Worm (Caenorhabditis elegans): Measurements from ENCODE around the gene ebp-2.

The ebp-2 gene

ce11 chrII:11484600-11484999 lies 42.1 kb downstream of the ebp-2 start (continued):
- TF ChIP-seq rbr-2 (tag; optimal IDR thresholded peaks at IDR 0.05) (peak; percentile 87), R02D3.7 (tag; optimal IDR thresholded peaks at IDR 0.05) (peak; percentile 15), Y5F2A.4 (GFP tag; optimal IDR thresholded peaks at IDR 0.05) (peak; percentile 95), lin-38 (GFP tag; IDR thresholded peaks at IDR 0.05) (peak; percentile 88), ctbp-1 (GFP tag; IDR thresholded peaks at IDR 0.05) (peak; percentile 95), nhr-76 (tag; optimal IDR thresholded peaks at IDR 0.05) (no peak), aly-2 (tag; optimal IDR thresholded peaks at IDR 0.05) (no peak), T26A8.4 (GFP tag; IDR thresholded peaks at IDR 0.05) (peak; percentile 88), madf-5 (GFP tag; IDR thresholded peaks at IDR 0.05) (peak; percentile 82 to 97; a peak in 3 of 4 replicates), aha-1 (tag) (peak; percentile 98), nhr-102 (tag; optimal IDR thresholded peaks at IDR 0.05) (peak; percentile 75), tag-97 (GFP tag; IDR thresholded peaks at IDR 0.05) (no peak), daf-19 (GFP tag; conservative IDR thresholded peaks at IDR 0.05) (peak; percentile 97), hlh-30 (tag; optimal IDR thresholded peaks at IDR 0.05; ENCODE audit: insufficient read depth) (no peak), lsy-2 (tag; optimal IDR thresholded peaks at IDR 0.05) (peak in 1 of 2 experiments; percentile 87), tra-1 (GFP tag; IDR thresholded peaks at IDR 0.05) (peak; percentile 93), pqm-1 (tag; optimal IDR thresholded peaks at IDR 0.05) (no peak), zfp-3 (GFP tag; conservative IDR thresholded peaks at IDR 0.05) (0 out of 2 replicates have a peak, but pooled peaks have one; percentile 48)

ce11 chrII:11485200-11485599 lies 42.7 kb downstream of the ebp-2 start, which contains the start of gene twk-5:
Gene twk-5, minus strand, starts transcription at chrII:11485300.
- TF ChIP-seq spr-3 (GFP tag; optimal IDR thresholded peaks at IDR 0.05), result no peak
- peak; percentile 73 for TF ChIP-seq ama-1 (optimal IDR thresholded peaks at IDR 0.05)

- TF ChIP-seq ceh-82 (tag; optimal IDR thresholded peaks at IDR 0.05), result no peak
- peak; percentile 12 for TF ChIP-seq dve-1 (tag; optimal IDR thresholded peaks at IDR 0.05; ENCODE audit: insufficient read depth)
Measured at ce11 chrII:11486698-11487234, 44.2 kb downstream of the ebp-2 start, which contains the start of gene ttr-18. Gene ttr-18, minus strand, starts transcription at chrII:11486748.

- no peak for TF ChIP-seq nhr-48 (tag; optimal IDR thresholded peaks at IDR 0.05)
- TF ChIP-seq unc-62 (GFP tag; optimal IDR thresholded peaks at IDR 0.05 in 1 of 2), result peak in 1 of 2 experiments; percentile 21
- TF ChIP-seq unc-62 (tag; optimal IDR thresholded peaks at IDR 0.05), result no peak
Measured at ce11 chrII:11487999-11488398, 45.5 kb downstream of the ebp-2 start, which contains the start of gene B0334.13. Gene B0334.13, plus strand, starts transcription at chrII:11488299.

- no peak for TF ChIP-seq nhr-11 (tag; optimal IDR thresholded peaks at IDR 0.05)
- TF ChIP-seq ceh-28 (tag; optimal IDR thresholded peaks at IDR 0.05), result no peak
- no peak for TF ChIP-seq ceh-62 (tag; optimal IDR thresholded peaks at IDR 0.05)
- TF ChIP-seq hmg-1.1 (GFP tag; IDR thresholded peaks at IDR 0.05), result 0 out of 2 replicates have a peak, but pooled peaks have one; percentile 7
- no peak for TF ChIP-seq sdz-12 (GFP tag; optimal IDR thresholded peaks at IDR 0.05)
- TF ChIP-seq jun-1 (tag; optimal IDR thresholded peaks at IDR 0.05), result peak; percentile 35
- no peak for TF ChIP-seq ceh-82 (tag; optimal IDR thresholded peaks at IDR 0.05)
- TF ChIP-seq lin-1 (GFP tag; IDR thresholded peaks at IDR 0.05), result no peak
- TF ChIP-seq aha-1 (tag), result peak; percentile 59
- peak; percentile 57 for TF ChIP-seq hlh-11 (tag; optimal IDR thresholded peaks at IDR 0.05)
- TF ChIP-seq nhr-41 (GFP tag; IDR thresholded peaks at IDR 0.05), result no peak
- peak; percentile 34 for TF ChIP-seq mes-2 (tag; optimal IDR thresholded peaks at IDR 0.05; ENCODE audit: poor library complexity, severe bottlenecking)
- no peak for TF ChIP-seq lin-15B (tag; optimal IDR thresholded peaks at IDR 0.05)
- TF ChIP-seq T26A8.4 (GFP tag; IDR thresholded peaks at IDR 0.05), result no peak
- peak; percentile 71 for TF ChIP-seq dve-1 (tag; optimal IDR thresholded peaks at IDR 0.05; ENCODE audit: insufficient read depth)
- TF ChIP-seq nhr-48 (tag; optimal IDR thresholded peaks at IDR 0.05), result peak; percentile 48
- TF ChIP-seq zip-2 (tag; optimal IDR thresholded peaks at IDR 0.05), result no peak
- no peak for TF ChIP-seq aly-2 (tag; optimal IDR thresholded peaks at IDR 0.05)
- TF ChIP-seq unc-62 (GFP tag; optimal IDR thresholded peaks at IDR 0.05 in 1 of 2), result peak in 1 of 2 experiments; percentile 69
- TF ChIP-seq unc-62 (tag; optimal IDR thresholded peaks at IDR 0.05), result no peak
- TF ChIP-seq F10B5.3 (tag; optimal IDR thresholded peaks at IDR 0.05), result no peak
- no peak for TF ChIP-seq unc-39 (tag; optimal IDR thresholded peaks at IDR 0.05)
- TF ChIP-seq mep-1 (tag; optimal IDR thresholded peaks at IDR 0.05), result peak; percentile 41
- TF ChIP-seq ces-1 (GFP tag; optimal IDR thresholded peaks at IDR 0.05), result no peak
- no peak for TF ChIP-seq lin-39 (tag; optimal IDR thresholded peaks at IDR 0.05)
- TF ChIP-seq Y75B8A.6 (GFP tag; IDR thresholded peaks at IDR 0.05), result no peak
- TF ChIP-seq dmd-6 (GFP tag; IDR thresholded peaks at IDR 0.05), result peak; percentile 64
Measured at ce11 chrII:11492843-11493242, 50.3 kb downstream of the ebp-2 start, which contains the start of gene hacl-1. Gene hacl-1, minus strand, starts transcription at chrII:11492963.

All from whole organism, L4 larva.